Fruit fly (Drosophila melanogaster): Measurements from ENCODE around the gene Chchd3.

DNA sequence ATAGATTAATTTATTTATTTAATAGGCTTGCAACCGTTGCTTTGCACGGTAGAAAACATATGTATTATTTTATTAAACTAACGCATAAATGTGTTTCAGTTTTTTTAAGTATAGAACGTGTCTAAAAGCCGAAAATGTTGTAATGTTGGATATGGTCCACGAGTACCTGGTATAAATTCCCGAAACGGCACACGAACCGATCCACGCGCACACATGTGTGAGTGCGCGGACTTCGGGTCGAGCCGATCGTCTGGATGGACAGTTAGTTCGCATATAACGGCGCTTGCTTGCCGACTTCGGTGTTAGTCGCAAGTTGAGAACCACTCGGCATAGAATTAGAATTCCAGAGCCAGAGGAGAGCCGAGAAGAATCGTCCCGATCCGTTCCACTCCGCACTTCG lies 5.1 kb downstream of the Chchd3 start, which contains the start of gene Alp4:
- TF ChIP-seq EcR (GFP tag; optimal IDR thresholded peaks at IDR 0.05) (no peak), Dll (optimal IDR thresholded peaks at IDR 0.05) (no peak)

Measured in whole organism.